Worm (Caenorhabditis elegans) whole organism, late embryonic: ENCODE results near the gene fem-1.

Source experiments
- dve-1 ChIP-seq: sonication (generic microtip); optimal IDR thresholded peaks from 2 replicates; lab custom pipeline; 2017; ENCODE audit warnings: antibody characterized with exemption, mild to moderate bottlenecking, missing genetic modification characterization, missing compliant biosample characterization
- pha-4 ChIP-seq: fragments of 150-350 bp; optimal IDR thresholded peaks from 2 replicates; lab custom pipeline; 2018; ENCODE audit warnings: missing biosample characterization, missing genetic modification reagents, missing genetic modification characterization
- ztf-16 ChIP-seq: sonication (generic microtip); optimal IDR thresholded peaks from 2 replicates; lab custom pipeline; 2017; ENCODE audit warnings: missing genetic modification characterization, missing compliant biosample characterization

ce11 chrIV:5526711-5527383 is 10.9 kb downstream of the fem-1 start:
- TF ChIP-seq dve-1 (tag; lab: Kevin White, UChicago) (no peak), pha-4 (no peak), ztf-16 (no peak)
